Fruit fly (Drosophila melanogaster) S2 (cell line): ENCODE results near the gene CG8289.

Experiments
- CG8478 ChIP-seq: fragments of >200 bp; optimal IDR thresholded peaks from 2 replicates; lab custom pipeline; 2018
- CTCF ChIP-seq, 2 experiments: fragments of >200 bp; optimal IDR thresholded peaks; 2 replicates each; lab custom pipeline; 2018

The CG8289 gene

DNA sequence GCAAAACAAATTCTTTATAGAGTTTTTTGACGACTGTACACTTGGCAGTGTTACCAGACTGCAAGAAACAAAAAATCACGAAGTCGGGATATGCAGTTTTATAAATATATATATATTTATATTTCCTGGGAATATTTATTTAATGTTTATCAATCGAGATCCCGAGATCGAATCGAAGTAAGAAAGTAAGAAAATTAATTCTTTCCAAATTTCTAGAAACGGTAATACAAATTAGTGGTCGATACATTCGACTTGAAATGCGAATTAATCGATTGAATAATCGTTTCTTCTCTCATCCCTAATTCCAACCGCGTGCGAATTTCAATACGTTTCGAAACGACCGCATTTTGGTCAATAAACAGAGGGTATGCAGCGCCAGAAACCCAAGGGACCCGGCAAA lies at the start of gene CG8289, which contains the start of gene CG5800:
Gene CG8289 (minus strand): TSS at position 44 of the 400 bp plus-strand sequence.
Gene CG5800 (plus strand): TSS at position 281 of the 400 bp plus-strand sequence.
- TF ChIP-seq CTCF (optimal IDR thresholded peaks at IDR 0.05; lab: Kevin White, UChicago) (no peak), CG8478 (lab: Kevin White, UChicago) (no peak)

DNA sequence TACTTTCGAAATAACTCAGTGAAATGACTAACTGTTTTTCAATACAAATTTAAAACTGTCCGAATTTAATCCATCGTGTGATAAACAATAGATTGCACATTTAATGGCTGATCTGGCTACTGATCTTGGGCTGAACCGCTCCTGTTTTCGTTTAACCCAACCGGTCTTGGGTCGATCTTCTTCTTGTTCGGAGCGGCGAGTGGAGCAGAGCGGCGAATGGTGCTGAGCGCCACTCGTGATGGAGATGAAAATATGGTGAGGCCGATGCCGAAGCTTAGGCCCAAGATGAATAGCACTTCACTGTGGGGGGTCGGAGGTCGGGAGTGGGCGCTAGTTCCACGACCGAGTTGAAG lies 47.6 kb upstream of the CG8289 start:
- TF ChIP-seq CTCF (optimal IDR thresholded peaks at IDR 0.05; lab: Kevin White, UChicago) (no peak), CG8478 (lab: Kevin White, UChicago) (no peak)

DNA sequence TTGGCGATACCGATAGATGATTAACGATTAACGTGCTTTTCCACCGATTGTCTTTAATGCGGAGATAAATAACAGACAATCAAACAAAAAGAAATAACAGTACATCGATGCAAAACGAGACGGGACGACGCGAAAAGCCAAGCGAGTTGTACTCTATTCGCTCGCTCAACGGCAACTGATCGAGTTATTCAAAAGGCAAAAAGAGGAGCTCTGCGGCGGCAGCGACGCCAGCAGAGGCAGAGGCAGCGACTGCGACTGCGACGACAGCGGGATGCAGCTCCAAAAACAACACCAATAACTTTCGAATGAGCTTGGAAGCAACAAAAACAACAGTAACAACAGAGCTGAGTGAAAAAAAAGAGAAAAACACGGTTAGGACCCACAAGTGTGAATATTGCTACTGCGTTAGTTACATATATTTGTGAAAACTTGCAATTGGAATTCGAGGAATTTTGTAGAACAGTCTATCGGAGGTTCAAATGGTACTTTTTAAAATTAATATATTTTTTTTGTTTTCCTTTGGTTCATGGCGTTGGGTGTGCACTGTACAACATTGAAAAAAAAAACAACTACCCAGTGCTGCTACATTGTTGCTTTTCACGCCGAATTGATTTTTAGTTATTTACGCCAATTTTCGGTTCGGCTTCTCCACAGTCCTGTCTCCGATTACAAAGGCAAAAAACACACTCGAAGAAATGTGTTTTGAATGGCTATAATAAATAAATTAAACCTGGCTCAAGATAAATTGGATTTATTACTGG lies 47.1 kb upstream of the CG8289 start:
- TF ChIP-seq CTCF (optimal IDR thresholded peaks at IDR 0.05; lab: Kevin White, UChicago) (no peak), CG8478 (lab: Kevin White, UChicago) (no peak)

DNA sequence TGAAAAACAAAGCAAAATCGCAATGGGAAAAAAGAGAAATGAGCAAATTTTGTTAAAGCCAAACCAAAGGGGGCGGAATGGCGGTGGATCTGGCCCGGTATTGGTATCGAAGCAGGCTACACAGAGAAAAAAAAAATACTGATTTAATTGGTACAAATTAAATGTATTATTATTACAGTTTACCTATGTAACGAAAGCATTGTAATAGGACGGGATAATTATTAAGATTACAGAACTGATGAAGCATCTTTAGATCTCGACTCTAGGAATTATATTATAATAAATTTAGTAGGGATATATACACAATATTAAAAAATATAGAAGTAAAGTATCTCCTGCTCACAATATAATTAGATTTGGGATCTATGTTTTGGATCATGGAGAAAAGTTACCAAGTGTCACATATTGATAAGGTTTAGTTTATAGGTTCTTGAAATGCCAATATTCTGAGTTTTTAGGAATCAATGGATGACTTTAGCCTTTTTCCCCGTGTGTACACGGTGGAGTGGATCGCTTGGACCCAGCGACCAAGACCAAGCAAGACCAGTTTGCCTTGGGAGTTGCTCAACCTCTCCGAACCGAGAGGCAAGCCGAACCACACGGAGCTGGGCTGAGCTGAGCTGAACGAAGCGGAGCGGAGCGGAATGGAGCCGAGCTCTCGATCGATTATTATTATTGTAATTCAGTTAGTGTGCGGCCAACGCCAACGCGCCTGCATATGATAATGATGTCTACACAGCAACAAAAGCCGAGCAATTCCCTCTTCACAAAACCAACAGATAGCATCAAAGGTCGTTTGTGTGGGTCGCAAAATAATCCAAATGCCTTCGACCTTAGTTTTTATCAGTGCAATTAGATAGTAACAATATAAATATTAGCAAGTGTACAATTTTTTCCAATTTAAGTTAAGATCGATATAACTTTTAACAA lies 44.1 kb upstream of the CG8289 start:
- no peak for TF ChIP-seq CG8478 (lab: Kevin White, UChicago)
- TF ChIP-seq CTCF (optimal IDR thresholded peaks at IDR 0.05; lab: Kevin White, UChicago): no peak

DNA sequence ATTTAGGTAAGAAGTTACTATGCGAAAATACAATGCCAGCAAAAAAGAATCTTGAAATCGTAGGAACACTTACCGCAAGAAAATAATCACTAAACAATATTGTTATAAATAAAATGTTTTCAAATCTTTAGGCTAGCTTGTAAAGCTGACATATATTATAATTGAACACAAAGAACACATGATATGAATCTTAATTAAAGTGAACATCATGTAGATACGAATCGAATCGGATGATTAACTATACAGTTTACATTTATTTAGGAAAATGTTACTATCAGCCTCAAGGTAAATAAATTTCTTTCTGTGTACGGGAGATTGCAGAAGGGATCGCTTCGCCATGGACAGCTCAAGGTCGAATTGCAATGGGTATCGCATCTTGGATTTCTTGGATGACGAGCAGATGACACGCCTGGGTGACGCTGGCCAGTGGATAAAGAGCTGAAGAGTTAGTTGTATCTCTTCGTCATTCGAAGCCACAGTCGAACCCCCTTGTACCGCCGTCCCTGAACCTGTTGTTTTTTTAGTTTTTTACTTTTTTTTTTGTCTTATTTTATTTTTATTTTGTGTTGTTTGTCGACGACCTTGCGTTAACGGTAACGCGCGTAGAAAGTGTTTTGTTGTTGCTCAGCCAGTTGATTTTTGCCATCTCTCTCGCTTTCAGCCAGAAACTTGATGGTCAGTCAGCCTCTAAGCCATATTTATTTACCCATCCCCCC lies 42.3 kb upstream of the CG8289 start:
- TF ChIP-seq CG8478 (lab: Kevin White, UChicago) (no peak), CTCF (optimal IDR thresholded peaks at IDR 0.05; lab: Kevin White, UChicago) (no peak)

DNA sequence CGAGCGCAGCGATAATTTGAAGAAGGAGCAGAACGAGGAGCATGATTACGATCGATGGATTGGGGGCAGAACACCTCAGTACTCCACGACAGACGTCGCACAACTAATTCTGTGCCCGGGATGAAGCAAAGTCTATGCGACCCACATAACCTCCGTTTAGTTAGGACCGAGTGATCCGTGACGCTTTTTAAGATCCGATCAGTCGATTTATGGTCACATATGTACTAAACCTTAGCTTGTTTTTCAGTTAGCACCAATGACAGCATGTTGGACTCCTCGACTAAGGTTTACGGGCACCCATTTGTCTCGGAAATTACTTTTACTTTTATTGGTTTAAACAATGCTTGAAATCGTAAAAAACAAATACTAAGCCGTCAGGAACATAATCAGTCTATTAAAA lies 35.9 kb upstream of the CG8289 start, which contains the start of gene CG12990:
Gene CG12990 (minus strand): TSS at position 101 of the 400 bp plus-strand sequence.
- no peak for TF ChIP-seq CG8478 (lab: Kevin White, UChicago)
- TF ChIP-seq CTCF (optimal IDR thresholded peaks at IDR 0.05; lab: Kevin White, UChicago): no peak

DNA sequence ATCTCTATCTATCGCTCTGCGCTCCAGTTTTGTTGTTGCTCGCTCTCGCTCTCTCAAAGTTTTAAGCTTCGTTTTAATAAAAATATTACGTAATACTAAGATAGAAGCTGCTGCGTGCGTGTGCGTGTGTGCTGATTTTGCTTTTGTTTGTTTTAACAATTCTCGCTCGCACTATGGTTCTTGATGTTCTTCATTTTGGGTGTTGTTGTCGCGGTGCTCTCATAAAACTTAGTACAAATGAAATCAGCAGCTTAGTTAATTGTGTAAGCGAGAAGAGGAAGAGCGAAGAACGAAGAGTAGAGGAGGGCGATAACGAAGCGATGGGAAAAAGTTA lies 23.2 kb upstream of the CG8289 start:
- TF ChIP-seq CTCF (optimal IDR thresholded peaks at IDR 0.05; lab: Kevin White, UChicago) (no peak), CG8478 (lab: Kevin White, UChicago) (no peak)

DNA sequence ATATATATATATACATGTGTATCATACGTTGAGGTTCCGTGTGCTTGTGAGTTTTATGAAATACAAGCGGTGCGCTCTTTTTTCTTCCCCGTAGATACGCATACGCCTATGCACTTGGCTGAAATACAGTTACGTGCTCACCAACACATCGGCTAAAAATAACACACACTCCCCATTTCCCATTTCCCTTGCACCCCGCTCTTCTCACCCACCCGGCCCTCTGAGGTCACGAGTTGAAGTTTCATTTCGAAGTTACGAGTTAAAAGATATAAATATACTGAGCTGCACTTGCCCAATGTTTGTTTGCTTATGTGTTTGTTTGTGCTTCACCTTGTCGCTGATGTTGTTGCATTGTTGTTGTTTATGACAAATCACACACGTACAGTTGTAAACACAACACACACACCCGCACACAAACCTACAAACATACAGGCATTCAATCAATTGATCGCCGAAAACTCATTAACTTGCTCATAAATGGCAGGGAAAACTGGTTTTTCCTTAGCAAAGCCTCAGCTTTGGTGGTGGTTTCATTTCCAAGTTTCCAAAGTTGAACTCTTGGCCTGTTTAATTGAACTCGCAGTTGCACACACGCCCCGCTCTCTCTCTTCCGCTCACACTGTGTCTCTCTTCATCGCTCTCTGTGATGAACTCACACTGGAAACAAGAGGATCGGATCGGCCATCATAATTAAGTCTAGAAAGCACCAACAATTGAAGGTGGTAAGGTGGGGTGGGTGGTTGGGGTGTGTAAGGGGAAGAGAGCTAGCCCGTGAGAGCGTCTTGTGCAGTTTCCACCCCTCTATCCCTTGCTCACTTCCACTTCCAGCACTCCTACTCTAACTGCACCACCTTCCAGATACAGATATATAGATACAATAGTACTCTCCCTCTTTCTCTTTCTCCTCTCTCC lies 22.6 kb upstream of the CG8289 start:
- no peak for TF ChIP-seq CG8478 (lab: Kevin White, UChicago)
- TF ChIP-seq CTCF (optimal IDR thresholded peaks at IDR 0.05; lab: Kevin White, UChicago): peak in 1 of 2 experiments; percentile 5

DNA sequence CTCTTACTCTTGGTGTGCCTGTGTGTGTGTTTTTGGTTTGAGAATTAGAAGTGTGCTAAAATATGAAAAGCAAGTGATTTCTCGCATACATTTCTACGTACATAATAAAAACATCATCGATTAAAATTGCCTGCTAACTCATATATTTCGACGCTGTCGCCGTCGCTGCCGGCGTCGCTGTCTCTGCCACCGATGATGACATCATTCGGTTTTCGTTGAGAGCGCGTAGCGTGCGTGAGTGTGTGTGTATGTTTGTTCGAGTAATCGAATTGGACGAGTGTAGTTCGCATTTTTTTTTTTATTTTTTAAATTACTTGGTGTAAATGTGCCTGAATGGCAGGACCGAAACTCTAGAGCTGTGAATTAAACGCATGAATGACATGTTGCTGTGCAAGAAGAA lies 21.9 kb upstream of the CG8289 start:
- TF ChIP-seq CTCF (optimal IDR thresholded peaks at IDR 0.05; lab: Kevin White, UChicago): no peak
- no peak for TF ChIP-seq CG8478 (lab: Kevin White, UChicago)

DNA sequence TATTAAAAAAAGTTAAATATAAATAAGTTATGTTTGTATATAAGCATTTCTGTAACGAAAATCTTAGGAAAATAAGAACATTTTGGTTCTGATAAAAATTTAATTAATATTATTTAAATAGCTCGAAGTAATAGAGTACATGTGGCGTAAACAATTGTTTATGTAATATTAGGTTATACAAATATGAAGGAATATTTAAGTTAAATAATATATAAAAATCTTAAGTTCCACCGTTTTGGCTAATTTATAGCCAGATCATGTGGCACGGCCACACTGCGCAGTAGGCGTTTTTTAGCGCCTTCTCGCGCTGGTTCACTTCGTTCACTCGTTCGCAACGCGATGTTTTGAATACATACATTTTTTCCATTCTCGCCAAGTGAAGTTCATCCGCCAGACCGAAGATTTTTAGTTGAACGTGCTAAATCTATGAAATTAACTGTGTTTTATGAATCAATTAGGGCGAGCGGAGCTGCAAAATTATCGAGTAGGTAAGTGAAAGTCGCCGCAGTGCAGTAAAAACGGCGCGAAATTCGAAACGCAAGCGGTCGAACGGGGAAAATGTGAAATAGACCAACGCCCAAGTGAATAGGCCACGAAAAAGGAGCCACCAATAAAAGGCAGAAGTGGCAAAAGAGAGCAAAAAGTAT lies 21.3 kb upstream of the CG8289 start, which contains the start of gene beta-Spec:
Gene beta-Spec (plus strand): TSS at position 323 of the 647 bp plus-strand sequence.
- no peak for TF ChIP-seq CTCF (optimal IDR thresholded peaks at IDR 0.05; lab: Kevin White, UChicago)
- TF ChIP-seq CG8478 (lab: Kevin White, UChicago): no peak

DNA sequence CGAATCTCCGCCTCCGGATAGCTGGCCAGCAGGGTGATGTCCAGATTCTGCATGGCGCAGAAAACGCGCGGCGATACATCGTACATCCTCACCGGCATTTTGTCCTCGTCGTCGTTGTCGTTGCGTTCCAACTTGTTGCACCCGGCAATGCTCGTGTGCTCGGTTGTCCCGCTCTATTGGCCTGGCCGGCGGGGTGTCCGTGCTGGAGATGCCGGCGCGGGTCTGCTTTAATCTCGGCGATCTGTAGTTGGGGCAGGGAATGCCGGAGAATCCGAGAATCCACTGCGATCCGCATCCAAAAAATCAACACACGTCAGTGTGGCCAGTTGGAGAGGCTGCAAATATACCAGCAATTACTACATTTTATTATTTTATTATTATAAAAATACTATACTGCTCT lies 20.7 kb upstream of the CG8289 start, which contains the start of gene IntS2:
Gene IntS2 (minus strand): TSS at position 318 of the 400 bp plus-strand sequence.
- TF ChIP-seq CTCF (optimal IDR thresholded peaks at IDR 0.05; lab: Kevin White, UChicago): no peak
- no peak for TF ChIP-seq CG8478 (lab: Kevin White, UChicago)

DNA sequence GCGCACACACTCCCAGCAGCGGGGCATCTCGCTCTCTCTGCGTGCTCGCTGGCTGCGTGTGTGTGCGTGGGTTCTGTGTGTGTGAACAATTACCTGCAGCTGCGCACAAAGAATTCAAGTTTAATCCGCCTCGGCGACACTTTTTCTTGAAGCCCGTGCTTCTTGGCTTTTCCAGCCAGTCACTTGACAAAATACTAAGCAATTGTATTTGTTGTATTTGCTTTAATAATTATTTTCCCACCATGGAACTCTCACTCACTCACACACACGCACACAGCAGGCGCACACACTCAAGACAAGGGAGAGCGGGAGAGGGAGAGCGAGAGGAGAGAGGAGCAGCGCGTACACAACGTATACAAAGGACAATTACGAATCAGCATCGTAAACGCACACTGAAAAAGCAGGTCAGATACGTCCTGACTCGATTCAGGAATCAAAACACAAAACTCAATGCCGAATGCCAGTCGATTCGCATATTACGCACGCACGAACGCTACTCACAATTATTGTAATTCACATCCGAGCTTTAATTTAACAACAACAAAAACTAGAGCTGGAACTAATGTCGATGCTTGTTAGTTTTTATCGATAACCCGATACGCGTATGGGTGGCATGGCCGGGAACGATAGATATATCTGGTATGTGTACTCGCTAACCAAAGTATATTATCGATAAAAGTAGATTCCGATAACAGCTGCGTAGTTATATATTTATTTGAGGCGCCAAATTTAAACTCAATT lies 16.3 kb upstream of the CG8289 start, which contains the start of gene RhoGAPp190:
Gene RhoGAPp190 (minus strand): TSS at position 565 of the 741 bp plus-strand sequence.
- peak in 1 of 2 experiments; percentile 10 for TF ChIP-seq CTCF (optimal IDR thresholded peaks at IDR 0.05; lab: Kevin White, UChicago)
- no peak for TF ChIP-seq CG8478 (lab: Kevin White, UChicago)
